Fruit fly (Drosophila melanogaster): ENCODE data around the gene Sfp24Bc.

- TF ChIP-seq CG4404 (GFP tag; IDR thresholded peaks at IDR 0.05) (no peak), Dfd (GFP tag; optimal IDR thresholded peaks at IDR 0.05) (no peak), ato (GFP tag; IDR thresholded peaks at IDR 0.05; ENCODE audit: partially characterized antibody) (no peak), cas (GFP tag; IDR thresholded peaks at IDR 0.05) (no peak), al (GFP tag; IDR thresholded peaks at IDR 0.05) (no peak), Nf-YA (GFP tag; IDR thresholded peaks at IDR 0.05) (no peak), CG10147 (GFP tag; optimal IDR thresholded peaks at IDR 0.05) (no peak), CG3065 (GFP tag; optimal IDR thresholded peaks at IDR 0.05) (no peak)
Measured at dm6 chr2L:3648173-3648972, 22.0 kb downstream of the Sfp24Bc start.
